Fruit fly (Drosophila melanogaster): ENCODE measurements around the gene yip2.

DNA sequence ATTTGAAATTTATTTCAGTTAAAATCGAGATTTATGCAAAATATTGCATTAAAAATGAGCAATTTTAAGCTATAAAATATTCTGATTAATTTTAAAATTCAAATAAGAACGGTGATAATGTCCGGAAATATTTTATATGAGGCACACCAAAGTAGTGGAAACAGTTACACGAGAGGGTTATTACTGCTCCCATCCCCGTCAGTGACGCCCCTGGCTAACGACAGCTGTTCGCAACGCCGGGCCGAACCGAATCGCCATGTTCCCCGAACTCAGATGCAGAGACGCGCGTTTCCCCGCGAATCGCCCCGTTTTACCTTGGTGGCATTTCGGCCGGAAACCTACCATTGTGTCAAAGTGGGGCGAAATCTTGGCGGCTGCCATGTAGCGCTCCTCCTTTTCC is 3.3 kb upstream of the yip2 start:
- TF ChIP-seq CG8478 (optimal IDR thresholded peaks at IDR 0.05) (no peak), CTCF (optimal IDR thresholded peaks at IDR 0.05) (no peak)

Data from S2 (cell line).